Fruit fly (Drosophila melanogaster): ENCODE data around the gene tkv.

Gene tkv

dm6 chr2L:5306373-5306997 lies 35.3 kb upstream of the tkv start (continued):
- TF ChIP-seq grau (tag; optimal IDR thresholded peaks at IDR 0.05) (no peak), fd102C (GFP tag; optimal IDR thresholded peaks at IDR 0.05) (no peak), gfzf (GFP tag; optimal IDR thresholded peaks at IDR 0.05) (no peak), CG10209 (GFP tag; optimal IDR thresholded peaks at IDR 0.05) (no peak), cato (GFP tag; optimal IDR thresholded peaks at IDR 0.05; ENCODE audit: borderline replicate concordance) (no peak), MBD-R2 (GFP tag; IDR thresholded peaks at IDR 0.05) (0 out of 2 replicates have a peak, but pooled peaks have one; percentile 23), Blimp-1 (GFP tag; optimal IDR thresholded peaks at IDR 0.05) (peak; percentile 18), D19A (tag; optimal IDR thresholded peaks at IDR 0.05) (no peak), Fer3 (tag; optimal IDR thresholded peaks at IDR 0.05) (no peak), Deaf1 (tag; optimal IDR thresholded peaks at IDR 0.05) (peak; percentile 53), CG8359 (GFP tag; optimal IDR thresholded peaks at IDR 0.05; ENCODE audit: borderline replicate concordance) (no peak), ftz-f1 (GFP tag; optimal IDR thresholded peaks at IDR 0.05) (peak; percentile 59), al (GFP tag; IDR thresholded peaks at IDR 0.05) (no peak), crc (GFP tag; optimal IDR thresholded peaks at IDR 0.05) (no peak), CG11696 (GFP tag; IDR thresholded peaks at IDR 0.05) (no peak), CG10321 (GFP tag; IDR thresholded peaks at IDR 0.05) (no peak), Ravus (GFP tag; IDR thresholded peaks at IDR 0.05) (no peak), CG12071 (GFP tag; optimal IDR thresholded peaks at IDR 0.05) (no peak), CG15696 (tag; optimal IDR thresholded peaks at IDR 0.05) (no peak), CG17802 (tag; optimal IDR thresholded peaks at IDR 0.05) (no peak), pros (GFP tag; optimal IDR thresholded peaks at IDR 0.05) (peak; percentile 77), CG13624 (GFP tag; optimal IDR thresholded peaks at IDR 0.05) (no peak), shn (GFP tag; optimal IDR thresholded peaks at IDR 0.05) (no peak), odd (GFP tag; optimal IDR thresholded peaks at IDR 0.05) (no peak), CG10274 (GFP tag; optimal IDR thresholded peaks at IDR 0.05) (no peak), gt (GFP tag; IDR thresholded peaks at IDR 0.05) (no peak), CG12219 (GFP tag; optimal IDR thresholded peaks at IDR 0.05) (no peak), CG8281 (tag; optimal IDR thresholded peaks at IDR 0.05) (no peak), CG14965 (GFP tag; optimal IDR thresholded peaks at IDR 0.05; ENCODE audit: borderline replicate concordance) (no peak), CG1602 (GFP tag; optimal IDR thresholded peaks at IDR 0.05) (no peak), dimm (GFP tag; IDR thresholded peaks at IDR 0.05) (no peak), CG7928 (GFP tag; optimal IDR thresholded peaks at IDR 0.05) (no peak), exex (tag; optimal IDR thresholded peaks at IDR 0.05) (no peak), toy (GFP tag; IDR thresholded peaks at IDR 0.05) (no peak), inv (GFP tag; IDR thresholded peaks at IDR 0.05; ENCODE audit: partially characterized antibody) (no peak), Bteb2 (GFP tag; optimal IDR thresholded peaks at IDR 0.05) (no peak), nmo (GFP tag; optimal IDR thresholded peaks at IDR 0.05) (peak; percentile 14), CG4360 (GFP tag; IDR thresholded peaks at IDR 0.05) (no peak), Hey (tag; optimal IDR thresholded peaks at IDR 0.05) (peak; percentile 97), Jarid2 (GFP tag; optimal IDR thresholded peaks at IDR 0.05) (no peak), CG10959 (GFP tag; IDR thresholded peaks at IDR 0.05) (no peak), bsh (GFP tag; optimal IDR thresholded peaks at IDR 0.05) (no peak), CG9797 (GFP tag; optimal IDR thresholded peaks at IDR 0.05) (no peak), salm (tag; optimal IDR thresholded peaks at IDR 0.05) (no peak), zen2 (GFP tag; IDR thresholded peaks at IDR 0.05; ENCODE audit: partially characterized antibody) (peak; percentile 31; the same call in 1 of the 3 replicates), D (optimal IDR thresholded peaks at IDR 0.05) (no peak), D (GFP tag; optimal IDR thresholded peaks at IDR 0.05) (no peak), cwo (GFP tag; optimal IDR thresholded peaks at IDR 0.05) (peak; percentile 15), CG13424 (tag; optimal IDR thresholded peaks at IDR 0.05) (no peak)
